Worm (Caenorhabditis elegans): ENCODE measurements around the gene srw-40.

ce11 chrII:4281743-4282142 lies 34.2 kb downstream of the srw-40 start, which contains the start of gene C01F1.5:
- TF ChIP-seq nhr-76 (tag; optimal IDR thresholded peaks at IDR 0.05) (no peak), nhr-237 (tag; optimal IDR thresholded peaks at IDR 0.05) (no peak), ces-1 (GFP tag; optimal IDR thresholded peaks at IDR 0.05) (no peak), drap-1 (GFP tag; optimal IDR thresholded peaks at IDR 0.05) (no peak), pha-4 (tag; optimal IDR thresholded peaks at IDR 0.05) (no peak), elt-1 (tag; optimal IDR thresholded peaks at IDR 0.05; ENCODE audit: borderline replicate concordance, insufficient read depth) (no peak), ztf-11 (tag; optimal IDR thresholded peaks at IDR 0.05) (no peak), flh-1 (GFP tag; optimal IDR thresholded peaks at IDR 0.05) (no peak), nhr-28 (tag; optimal IDR thresholded peaks at IDR 0.05) (no peak), mep-1 (tag; optimal IDR thresholded peaks at IDR 0.05) (no peak), blmp-1 (tag; optimal IDR thresholded peaks at IDR 0.05) (no peak), lin-32 (GFP tag; optimal IDR thresholded peaks at IDR 0.05) (no peak), cnd-1 (tag; optimal IDR thresholded peaks at IDR 0.05) (no peak)
